Worm (Caenorhabditis elegans) whole organism, mixed stage, embryonic: ENCODE data around the gene F41G3.20.

Experiments used
- elt-3 ChIP-seq: fragments of 150-350 bp; optimal IDR thresholded peaks from 2 replicates; lab custom pipeline; 2014; ENCODE audit warnings: missing biosample characterization, missing genetic modification characterization
- lin-32 ChIP-seq: fragments of 200-800 bp; sonication (Bioruptor generic); optimal IDR thresholded peaks from 2 replicates; lab custom pipeline; 2018; ENCODE audit warnings: mild to moderate bottlenecking, missing genetic modification characterization, missing compliant biosample characterization
- lsy-2 ChIP-seq: fragments of 150-350 bp; optimal IDR thresholded peaks from 2 replicates; lab custom pipeline; 2014; ENCODE audit warnings: missing biosample characterization, missing genetic modification characterization
- mep-1 ChIP-seq: fragments of 150-350 bp; optimal IDR thresholded peaks from 2 replicates; lab custom pipeline; 2017; ENCODE audit warnings: missing biosample characterization, missing genetic modification reagents, missing genetic modification characterization, inconsistent platforms
- nhr-76 ChIP-seq: sonication (generic microtip); optimal IDR thresholded peaks from 2 replicates; lab custom pipeline; 2017; ENCODE audit warnings: missing biosample characterization, missing genetic modification characterization
- pha-4 ChIP-seq: fragments of 150-350 bp; optimal IDR thresholded peaks from 2 replicates; lab custom pipeline; 2018; ENCODE audit warnings: missing biosample characterization, missing genetic modification reagents, missing genetic modification characterization
- snpc-4 ChIP-seq: fragments of 150-350 bp; optimal IDR thresholded peaks from 2 replicates; lab custom pipeline; 2014; ENCODE audit warnings: missing biosample characterization, missing genetic modification characterization
- unc-39 ChIP-seq: fragments of 150-350 bp; optimal IDR thresholded peaks from 2 replicates; lab custom pipeline; 2014; ENCODE audit warnings: missing biosample characterization, missing genetic modification characterization

ce11 chrII:6705593-6706228, 45.1 kb downstream of the F41G3.20 start, which contains the start of gene rpy-1:
- TF ChIP-seq elt-3 (tag; lab: Kevin White, UChicago) (no peak), unc-39 (no peak), lin-32 (no peak), lsy-2 (tag; lab: Kevin White, UChicago) (no peak), mep-1 (tag; lab: Kevin White, UChicago) (no peak), nhr-76 (no peak), pha-4 (tag; lab: Kevin White, UChicago) (no peak), snpc-4 (tag; lab: Kevin White, UChicago) (no peak)
